Worm (Caenorhabditis elegans) whole organism, L1 larva: ENCODE measurements around the gene srbc-38.

ENCODE experiments used
- alr-1 ChIP-seq: fragments of 200-800 bp; sonication (Bioruptor generic); optimal IDR thresholded peaks from 2 replicates; lab custom pipeline; 2018; ENCODE audit warnings: borderline replicate concordance, mild to moderate bottlenecking, missing genetic modification characterization, missing compliant biosample characterization
- snpc-4 ChIP-seq: fragments of 150-350 bp; optimal IDR thresholded peaks from 2 replicates; lab custom pipeline; 2014; ENCODE audit warnings: missing biosample characterization, missing genetic modification characterization

DNA sequence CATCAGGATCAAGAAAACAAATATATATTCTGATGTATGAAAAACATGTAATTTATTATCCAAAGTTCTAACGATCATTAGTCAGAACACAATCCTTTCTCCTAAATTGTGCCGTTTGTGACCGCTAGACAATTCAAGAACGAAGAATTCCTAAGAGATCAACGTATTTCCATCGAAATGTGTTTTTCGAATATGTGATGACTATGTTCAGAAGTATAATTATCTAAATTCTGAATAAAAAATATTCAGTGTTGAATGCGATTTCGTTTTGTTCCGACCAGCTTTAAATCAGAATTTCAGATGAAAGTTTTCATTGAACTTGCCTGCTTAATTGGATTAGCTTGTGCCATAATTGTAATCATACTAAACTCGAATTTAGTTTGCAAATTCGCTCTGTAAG is 4.8 kb upstream of the srbc-38 start, which contains the start of gene srbc-37:
- no peak for TF ChIP-seq alr-1 (tag; lab: Kevin White, UChicago)
- no peak for TF ChIP-seq snpc-4
